Fruit fly (Drosophila melanogaster): ENCODE measurements around the gene Gs1.

The Gs1 gene

DNA sequence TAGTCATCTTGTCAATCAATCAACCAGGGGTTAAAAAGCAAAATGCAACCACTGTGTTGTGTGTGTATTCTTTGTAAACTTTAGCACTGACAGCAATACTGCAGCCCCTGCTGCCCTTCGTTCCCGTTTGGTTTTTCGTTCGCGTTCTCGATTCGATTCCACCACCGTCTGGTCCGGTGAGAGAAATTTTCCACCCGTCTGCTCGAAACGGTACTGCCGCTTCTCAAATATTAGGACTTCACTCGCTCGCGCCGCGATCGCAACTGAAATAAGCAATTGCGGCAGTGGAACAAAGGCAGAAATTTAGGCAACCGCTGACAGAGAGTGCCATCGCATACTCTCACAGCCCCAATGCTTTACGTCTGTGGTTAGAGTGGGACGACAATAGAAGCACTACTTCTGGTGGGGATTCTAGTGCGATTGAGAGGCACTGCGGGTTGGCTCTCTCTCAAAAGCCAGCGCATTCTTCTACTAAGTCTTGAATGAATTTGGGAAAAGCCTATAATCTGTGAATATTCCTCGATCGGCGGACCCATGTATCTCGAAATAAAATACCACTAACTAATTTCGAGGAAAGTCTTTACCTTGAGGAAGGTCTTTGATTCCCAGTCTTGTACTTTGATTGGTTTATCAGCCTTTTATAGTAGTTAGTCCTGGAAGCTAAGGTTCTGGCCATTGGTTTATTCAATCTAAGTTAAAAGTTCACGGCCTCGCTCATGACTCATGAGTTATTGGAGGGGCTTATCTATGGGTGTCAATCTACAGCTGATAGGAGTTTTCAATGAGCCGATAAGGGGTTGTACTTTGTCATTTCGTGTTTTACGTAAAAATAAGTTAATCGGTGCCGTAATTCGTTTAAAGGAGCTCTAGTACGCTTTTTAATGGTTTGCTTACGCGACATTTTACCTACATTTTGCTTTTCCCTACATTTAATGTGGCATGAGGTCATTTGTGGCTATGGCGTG lies 2.6 kb upstream of the Gs1 start (continued):
- TF ChIP-seq CG8359 (GFP tag; optimal IDR thresholded peaks at IDR 0.05; ENCODE audit: borderline replicate concordance), result no peak
- no peak; the same call in 1 of the 2 replicates for TF ChIP-seq E2f1 (GFP tag; IDR thresholded peaks at IDR 0.05)
- TF ChIP-seq CG2875 (GFP tag; optimal IDR thresholded peaks at IDR 0.05), result peak; percentile 38
- no peak for TF ChIP-seq CG13624 (GFP tag; optimal IDR thresholded peaks at IDR 0.05)
- no peak for TF ChIP-seq dmrt11E (tag; optimal IDR thresholded peaks at IDR 0.05)
- no peak; the same call in 1 of the 2 replicates for TF ChIP-seq CG14014 (GFP tag; IDR thresholded peaks at IDR 0.05)
- TF ChIP-seq bcd (GFP tag; optimal IDR thresholded peaks at IDR 0.05), result no peak
- TF ChIP-seq CG10979 (tag; optimal IDR thresholded peaks at IDR 0.05), result peak; percentile 25
- TF ChIP-seq Atf-2 (GFP tag; optimal IDR thresholded peaks at IDR 0.05), result no peak
- TF ChIP-seq Sox100B (GFP tag; optimal IDR thresholded peaks at IDR 0.05), result no peak
- TF ChIP-seq CG30431 (GFP tag; optimal IDR thresholded peaks at IDR 0.05), result no peak
- TF ChIP-seq tx (GFP tag; optimal IDR thresholded peaks at IDR 0.05), result no peak
- TF ChIP-seq CG8478 (optimal IDR thresholded peaks at IDR 0.05), result no peak
- peak; percentile 23 for TF ChIP-seq CoRest (tag; optimal IDR thresholded peaks at IDR 0.05)
- peak; percentile 75 for TF ChIP-seq seq (GFP tag; IDR thresholded peaks at IDR 0.05)
- TF ChIP-seq HLHmδ (GFP tag; optimal IDR thresholded peaks at IDR 0.05), result peak; percentile 56
- TF ChIP-seq Lpt (GFP tag; optimal IDR thresholded peaks at IDR 0.05), result no peak
- TF ChIP-seq CG10431 (GFP tag; optimal IDR thresholded peaks at IDR 0.05), result peak; percentile 39
- no peak for TF ChIP-seq CG3163 (GFP tag; optimal IDR thresholded peaks at IDR 0.05)
- TF ChIP-seq Hand (GFP tag; optimal IDR thresholded peaks at IDR 0.05), result peak; percentile 33
- TF ChIP-seq abd-A (tag; optimal IDR thresholded peaks at IDR 0.05), result peak; percentile 2
- TF ChIP-seq Dll (GFP tag; IDR thresholded peaks at IDR 0.05; ENCODE audit: partially characterized antibody), result no peak; the same call in 3 of the 4 replicates
- TF ChIP-seq CG12744 (GFP tag; optimal IDR thresholded peaks at IDR 0.05), result no peak
- TF ChIP-seq CG17568 (GFP tag; optimal IDR thresholded peaks at IDR 0.05), result peak; percentile 60
- peak; percentile 95 for TF ChIP-seq NFAT (GFP tag; IDR thresholded peaks at IDR 0.05)
- no peak for TF ChIP-seq pita (GFP tag; optimal IDR thresholded peaks at IDR 0.05)
- peak; percentile 8 for TF ChIP-seq tap (tag; optimal IDR thresholded peaks at IDR 0.05)
- peak; percentile 57 for TF ChIP-seq Hmr (GFP tag; optimal IDR thresholded peaks at IDR 0.05)
- TF ChIP-seq Rx (GFP tag; IDR thresholded peaks at IDR 0.05), result no peak
- no peak for TF ChIP-seq Scr (GFP tag; IDR thresholded peaks at IDR 0.05; ENCODE audit: partially characterized antibody)
- no peak for TF ChIP-seq Hr3 (GFP tag; optimal IDR thresholded peaks at IDR 0.05)
- peak; percentile 53 for TF ChIP-seq CG8924 (tag; optimal IDR thresholded peaks at IDR 0.05)
- peak; percentile 10 for TF ChIP-seq Mes4 (GFP tag; optimal IDR thresholded peaks at IDR 0.05)
- no peak for TF ChIP-seq sc (optimal IDR thresholded peaks at IDR 0.05)
- TF ChIP-seq sc (GFP tag; optimal IDR thresholded peaks at IDR 0.05), result no peak
- TF ChIP-seq CG4820 (GFP tag; optimal IDR thresholded peaks at IDR 0.05), result no peak
- TF ChIP-seq CG10267 (tag; optimal IDR thresholded peaks at IDR 0.05), result peak; percentile 23
- TF ChIP-seq Sry-δ (GFP tag; optimal IDR thresholded peaks at IDR 0.05), result peak; percentile 2
- peak; percentile 33; the same call in 1 of the 3 replicates for TF ChIP-seq CG14860 (GFP tag; IDR thresholded peaks at IDR 0.05; ENCODE audit: partially characterized antibody)
- peak; percentile 31 for TF ChIP-seq CG6854 (GFP tag; optimal IDR thresholded peaks at IDR 0.05)
- TF ChIP-seq ci (GFP tag; IDR thresholded peaks at IDR 0.05), result peak; percentile 71; the same call in 2 of the 3 replicates
- TF ChIP-seq rib (GFP tag; IDR thresholded peaks at IDR 0.05), result peak; percentile 64; the same call in 1 of the 2 replicates
- peak; percentile 50; the same call in 1 of the 3 replicates for TF ChIP-seq CG34224 (GFP tag; IDR thresholded peaks at IDR 0.05; ENCODE audit: partially characterized antibody)
- TF ChIP-seq Poxn (GFP tag; IDR thresholded peaks at IDR 0.05), result no peak
- peak; percentile 60 for TF ChIP-seq CG17385 (GFP tag; optimal IDR thresholded peaks at IDR 0.05)
- TF ChIP-seq fu2 (GFP tag; optimal IDR thresholded peaks at IDR 0.05), result no peak
- no peak for TF ChIP-seq NC2α (GFP tag; optimal IDR thresholded peaks at IDR 0.05)
- peak; percentile 60 for TF ChIP-seq CG12659 (GFP tag; optimal IDR thresholded peaks at IDR 0.05)

Measured in whole organism, embryonic.